Fruit fly (Drosophila melanogaster) whole organism, embryonic: ENCODE data around the gene CG7016.

Experiments
- Aef1 ChIP-seq: fragments of 200-800 bp; sonication (Bioruptor generic); IDR thresholded peaks from 3 replicates; pipeline ENCODE4 v1.3.6; 2022; ENCODE audit warnings: missing biosample characterization, missing genetic modification characterization
- Atf6 ChIP-seq: fragments of 200-800 bp; sonication (Bioruptor generic); IDR thresholded peaks from 2 replicates; pipeline ENCODE4 v1.3.6; 2022; ENCODE audit warnings: missing biosample characterization, missing genetic modification characterization
- C15 ChIP-seq: fragments of 200-800 bp; sonication (Bioruptor generic); IDR thresholded peaks from 3 replicates; pipeline ENCODE4 v1.3.6; 2022; ENCODE audit warnings: missing biosample characterization, missing genetic modification characterization
- CG10147 ChIP-seq: fragments of 200-800 bp; sonication (Bioruptor generic); optimal IDR thresholded peaks from 2 replicates; lab custom pipeline; 2019; ENCODE audit warnings: missing biosample characterization, mild to moderate bottlenecking, missing genetic modification characterization, moderate library complexity
- CG10654 ChIP-seq: fragments of 200-800 bp; sonication (Bioruptor generic); optimal IDR thresholded peaks from 2 replicates; lab custom pipeline; 2016; ENCODE audit warnings: missing biosample characterization, missing genetic modification characterization
- CG11093 ChIP-seq: fragments of 200-800 bp; sonication (Bioruptor generic); IDR thresholded peaks from 3 replicates; pipeline ENCODE4 v1.3.6; 2022; ENCODE audit warnings: missing biosample characterization, missing genetic modification characterization
- CG11723 ChIP-seq: fragments of 200-800 bp; sonication (Bioruptor generic); optimal IDR thresholded peaks from 2 replicates; lab custom pipeline; 2017; ENCODE audit warnings: missing biosample characterization, mild to moderate bottlenecking, missing genetic modification characterization
- CG12744 ChIP-seq: fragments of 200-800 bp; sonication (Bioruptor generic); optimal IDR thresholded peaks from 2 replicates; lab custom pipeline; 2016; ENCODE audit warnings: missing biosample characterization, missing genetic modification characterization
- CG13296 ChIP-seq: fragments of 200-800 bp; sonication (Bioruptor generic); optimal IDR thresholded peaks from 3 replicates; lab custom pipeline; 2018; ENCODE audit warnings: missing biosample characterization, mild to moderate bottlenecking, missing genetic modification characterization
- CG14860 ChIP-seq: fragments of 200-800 bp; sonication (Bioruptor generic); IDR thresholded peaks from 3 replicates; pipeline ENCODE4 v1.3.6; 2022; ENCODE audit warnings: missing biosample characterization, missing genetic modification characterization; ENCODE audit not compliant: partially characterized antibody
- CG14965 ChIP-seq: fragments of 200-800 bp; sonication (Bioruptor generic); optimal IDR thresholded peaks from 2 replicates; lab custom pipeline; 2016; ENCODE audit warnings: missing biosample characterization, missing genetic modification characterization, borderline replicate concordance
- CG18011 ChIP-seq: fragments of 200-800 bp; sonication (Bioruptor generic); optimal IDR thresholded peaks from 2 replicates; lab custom pipeline; 2017; ENCODE audit warnings: missing biosample characterization, missing genetic modification characterization, mild to moderate bottlenecking, moderate library complexity, missing genotype
- CG30431 ChIP-seq: fragments of 200-800 bp; sonication (Bioruptor generic); optimal IDR thresholded peaks from 2 replicates; lab custom pipeline; 2017; ENCODE audit warnings: missing biosample characterization, missing genetic modification characterization
- CG4730 ChIP-seq: fragments of 200-800 bp; sonication (Bioruptor generic); IDR thresholded peaks from 2 replicates; pipeline ENCODE4 v1.3.6; 2022; ENCODE audit warnings: missing biosample characterization, missing genetic modification characterization
- CG6689 ChIP-seq: fragments of 200-800 bp; sonication (Bioruptor generic); IDR thresholded peaks from 2 replicates; pipeline ENCODE4 v1.3.6; 2022; ENCODE audit warnings: missing biosample characterization, missing genetic modification characterization
- CG6765 ChIP-seq: fragments of 200-800 bp; sonication (Bioruptor generic); optimal IDR thresholded peaks from 3 replicates; lab custom pipeline; 2017; ENCODE audit warnings: missing biosample characterization, mild to moderate bottlenecking, missing genetic modification characterization
- CG7271 ChIP-seq: fragments of 200-800 bp; sonication (Bioruptor generic); optimal IDR thresholded peaks from 2 replicates; lab custom pipeline; 2018; ENCODE audit warnings: missing biosample characterization, mild to moderate bottlenecking, missing genetic modification characterization, moderate library complexity
- CG7372 ChIP-seq: fragments of 200-800 bp; sonication (Bioruptor generic); IDR thresholded peaks from 2 replicates; pipeline ENCODE4 v1.3.6; 2022; ENCODE audit warnings: missing biosample characterization, missing genetic modification characterization
- Lhr ChIP-seq: fragments of 200-800 bp; sonication (Bioruptor generic); optimal IDR thresholded peaks from 3 replicates; lab custom pipeline; 2017; ENCODE audit warnings: mild to moderate bottlenecking, missing biosample characterization, missing genetic modification reagents, missing genetic modification characterization
- MTF-1 ChIP-seq: fragments of 200-800 bp; sonication (Bioruptor generic); optimal IDR thresholded peaks from 2 replicates; lab custom pipeline; 2018; ENCODE audit warnings: missing biosample characterization, mild to moderate bottlenecking, missing genetic modification characterization, borderline replicate concordance
- Med ChIP-seq: fragments of 200-800 bp; sonication (Bioruptor generic); peaks from one replicate; lab custom pipeline; 2016; ENCODE audit warnings: missing biosample characterization, missing genetic modification characterization, mild to moderate bottlenecking, inconsistent platforms, moderate library complexity
- Nf-YB ChIP-seq: fragments of 200-800 bp; sonication (Bioruptor generic); optimal IDR thresholded peaks from 3 replicates; lab custom pipeline; 2019; ENCODE audit warnings: missing biosample characterization, mild to moderate bottlenecking, missing genetic modification characterization, moderate library complexity
- Poxn ChIP-seq: fragments of 200-800 bp; sonication (Bioruptor generic); IDR thresholded peaks from 2 replicates; pipeline ENCODE4 v1.3.6; 2022; ENCODE audit warnings: missing biosample characterization, missing genetic modification characterization
- Usf ChIP-seq: fragments of 200-800 bp; sonication (Bioruptor generic); optimal IDR thresholded peaks from 2 replicates; lab custom pipeline; 2017; ENCODE audit warnings: missing genotype, missing biosample characterization, missing genetic modification characterization
- Vsx1 ChIP-seq: fragments of 200-800 bp; sonication (Bioruptor generic); optimal IDR thresholded peaks from 2 replicates; lab custom pipeline; 2017; ENCODE audit warnings: missing biosample characterization, mild to moderate bottlenecking, missing genetic modification characterization, missing genetic modification reagents
- YL-1 ChIP-seq: fragments of 200-800 bp; sonication (Bioruptor generic); optimal IDR thresholded peaks from 3 replicates; lab custom pipeline; 2017; ENCODE audit warnings: missing biosample characterization, mild to moderate bottlenecking, missing genetic modification characterization
- al ChIP-seq: fragments of 200-800 bp; sonication (Bioruptor generic); IDR thresholded peaks from 2 replicates; pipeline ENCODE4 v1.3.6; 2022; ENCODE audit warnings: missing biosample characterization, missing genetic modification characterization
- ato ChIP-seq: fragments of 200-800 bp; sonication (Bioruptor generic); IDR thresholded peaks from 2 replicates; pipeline ENCODE4 v1.3.6; 2022; ENCODE audit warnings: missing biosample characterization, missing genetic modification characterization; ENCODE audit not compliant: partially characterized antibody
- bab2 ChIP-seq: fragments of 200-800 bp; sonication (Bioruptor generic); optimal IDR thresholded peaks from 2 replicates; lab custom pipeline; 2016; ENCODE audit warnings: missing biosample characterization, missing genetic modification characterization
- bcd ChIP-seq: fragments of 200-800 bp; sonication (Bioruptor generic); optimal IDR thresholded peaks from 2 replicates; lab custom pipeline; 2017; ENCODE audit warnings: missing biosample characterization, mild to moderate bottlenecking, missing genetic modification characterization
- chn ChIP-seq: fragments of 200-800 bp; sonication (Bioruptor generic); optimal IDR thresholded peaks from 2 replicates; lab custom pipeline; 2016; ENCODE audit warnings: missing biosample characterization, missing genetic modification characterization
- croc ChIP-seq: fragments of 200-800 bp; sonication (Bioruptor generic); conservative IDR thresholded peaks from 3 replicates; pipeline ENCODE4 v1.3.6; 2022; ENCODE audit warnings: missing biosample characterization, missing genetic modification characterization
- dati ChIP-seq: fragments of 200-800 bp; sonication (Bioruptor generic); IDR thresholded peaks from 2 replicates; pipeline ENCODE4 v1.3.6; 2022; ENCODE audit warnings: missing biosample characterization, missing genetic modification characterization
- esg ChIP-seq: fragments of 200-800 bp; sonication (Bioruptor generic); conservative IDR thresholded peaks from 2 replicates; pipeline ENCODE4 v1.3.6; 2022; ENCODE audit warnings: missing biosample characterization, missing genetic modification characterization
- lab ChIP-seq: fragments of 200-800 bp; sonication (Bioruptor generic); optimal IDR thresholded peaks from 3 replicates; lab custom pipeline; 2017; ENCODE audit warnings: missing biosample characterization, missing genetic modification characterization, mild to moderate bottlenecking, moderate library complexity, missing genetic modification reagents
- mam ChIP-seq: fragments of 200-800 bp; sonication (Bioruptor generic); optimal IDR thresholded peaks from 3 replicates; lab custom pipeline; 2016; ENCODE audit warnings: missing biosample characterization, missing genetic modification characterization
- nerfin-2 ChIP-seq: fragments of 200-800 bp; sonication (Bioruptor generic); IDR thresholded peaks from 2 replicates; pipeline ENCODE4 v1.3.6; 2022; ENCODE audit warnings: missing biosample characterization, missing genetic modification characterization; ENCODE audit not compliant: partially characterized antibody
- peb ChIP-seq: fragments of 200-800 bp; sonication (Bioruptor generic); IDR thresholded peaks from 2 replicates; pipeline ENCODE4 v1.3.6; 2022; ENCODE audit warnings: missing biosample characterization, missing genetic modification characterization
- pros ChIP-seq: fragments of 200-800 bp; sonication (Bioruptor generic); optimal IDR thresholded peaks from 3 replicates; lab custom pipeline; 2019; ENCODE audit warnings: missing biosample characterization, mild to moderate bottlenecking, missing genetic modification characterization, moderate library complexity
- scrt ChIP-seq: fragments of 200-800 bp; sonication (Bioruptor generic); optimal IDR thresholded peaks from 2 replicates; lab custom pipeline; 2018; ENCODE audit warnings: missing biosample characterization, mild to moderate bottlenecking, missing genetic modification characterization, moderate library complexity
- so ChIP-seq: fragments of 200-800 bp; sonication (Bioruptor generic); IDR thresholded peaks from 3 replicates; pipeline ENCODE4 v1.3.6; 2022; ENCODE audit warnings: missing biosample characterization, missing genetic modification characterization
- sqz ChIP-seq: fragments of 200-800 bp; sonication (Bioruptor generic); optimal IDR thresholded peaks from 3 replicates; lab custom pipeline; 2018; ENCODE audit warnings: missing biosample characterization, mild to moderate bottlenecking, missing genetic modification characterization
- stc ChIP-seq: fragments of 200-800 bp; sonication (Bioruptor generic); IDR thresholded peaks from 2 replicates; pipeline ENCODE4 v1.3.6; 2022; ENCODE audit warnings: missing biosample characterization, missing genetic modification characterization
- stwl ChIP-seq: fragments of 200-800 bp; sonication (Bioruptor generic); optimal IDR thresholded peaks from 3 replicates; lab custom pipeline; 2018; ENCODE audit warnings: missing biosample characterization, mild to moderate bottlenecking, missing genetic modification characterization, moderate library complexity
- toy ChIP-seq: fragments of 200-800 bp; sonication (Bioruptor generic); IDR thresholded peaks from 2 replicates; pipeline ENCODE4 v1.3.6; 2022; ENCODE audit warnings: missing biosample characterization, missing genetic modification characterization
- tx ChIP-seq: fragments of 200-800 bp; sonication (Bioruptor generic); optimal IDR thresholded peaks from 2 replicates; lab custom pipeline; 2016; ENCODE audit warnings: missing biosample characterization, missing genetic modification characterization
- usp ChIP-seq: fragments of >200 bp; optimal IDR thresholded peaks from 2 replicates; lab custom pipeline; 2017; ENCODE audit warnings: missing biosample characterization, missing genetic modification characterization
- wdn ChIP-seq: fragments of 200-800 bp; sonication (Bioruptor generic); IDR thresholded peaks from 2 replicates; pipeline ENCODE4 v1.3.6; 2022; ENCODE audit warnings: missing biosample characterization, missing genetic modification characterization
- zf30C ChIP-seq: fragments of 200-800 bp; sonication (Bioruptor generic); optimal IDR thresholded peaks from 3 replicates; lab custom pipeline; 2018; ENCODE audit warnings: missing biosample characterization, mild to moderate bottlenecking, missing genetic modification characterization

Gene CG7016

DNA sequence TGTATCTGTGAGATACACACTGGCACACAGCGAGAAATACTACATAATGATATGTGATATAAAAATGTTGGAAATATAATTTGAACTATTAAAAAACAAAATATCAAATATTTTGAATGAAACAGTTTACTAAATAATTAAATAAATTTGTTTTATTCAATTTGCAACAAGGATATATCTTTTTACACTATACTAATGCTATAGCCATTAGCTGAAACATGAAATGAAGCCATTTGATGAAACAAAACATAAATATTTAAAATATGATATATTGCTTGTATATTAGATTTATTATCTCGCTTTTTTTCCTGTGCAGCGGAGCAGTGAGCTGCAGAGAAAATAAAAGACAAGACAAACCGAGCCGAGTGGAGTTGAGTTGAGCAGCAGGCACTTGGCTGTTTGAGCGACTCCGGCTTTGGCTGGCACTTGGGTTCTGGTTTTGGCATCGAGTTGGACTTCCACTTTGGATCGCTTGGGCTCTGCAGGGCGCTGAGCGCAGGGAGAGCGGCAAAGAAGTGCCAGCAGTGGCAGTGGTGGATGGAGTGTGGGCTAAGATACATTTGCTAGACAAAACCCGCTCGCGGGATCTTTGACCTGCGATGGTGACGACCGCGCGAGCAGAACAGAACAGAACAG, 30.7 kb downstream of the CG7016 start (continued):
- TF ChIP-seq Lhr (GFP tag; lab: Kevin White, UChicago) (peak; percentile 32), Atf6 (GFP tag; lab: Robert Waterston, UW) (peak; percentile 62; the same call in 1 of the 2 replicates), croc (peak; percentile 74), CG6765 (GFP tag; lab: Kevin White, UChicago) (peak; percentile 40), CG7372 (GFP tag; lab: Robert Waterston, UW) (no peak), MTF-1 (GFP tag; lab: Kevin White, UChicago) (peak; percentile 40), scrt (GFP tag; lab: Kevin White, UChicago) (peak; percentile 64), sqz (peak; percentile 80), Nf-YB (peak; percentile 71), CG14860 (GFP tag; lab: Robert Waterston, UW) (no peak), CG12744 (no peak), C15 (no peak), CG6689 (peak; percentile 86), mam (GFP tag; lab: Kevin White, UChicago) (no peak), CG11723 (GFP tag; lab: Kevin White, UChicago) (peak; percentile 34), lab (peak; percentile 75), dati (GFP tag; lab: Robert Waterston, UW) (no peak), chn (GFP tag; lab: Kevin White, UChicago) (no peak), stc (GFP tag; lab: Robert Waterston, UW) (no peak; the same call in 1 of the 2 replicates), CG4730 (GFP tag; lab: Robert Waterston, UW) (peak; percentile 64), CG11093 (GFP tag; lab: Robert Waterston, UW) (0 out of 3 replicates have a peak, but pooled peaks have one; percentile 38), so (GFP tag; lab: Robert Waterston, UW) (peak; percentile 60; the same call in 2 of the 3 replicates), Poxn (no peak), pros (GFP tag; lab: Kevin White, UChicago) (peak; percentile 47), Usf (GFP tag; lab: Kevin White, UChicago) (peak; percentile 29), Aef1 (GFP tag; lab: Robert Waterston, UW) (peak; percentile 35; the same call in 1 of the 3 replicates), wdn (GFP tag; lab: Robert Waterston, UW) (no peak), toy (GFP tag; lab: Robert Waterston, UW) (no peak), tx (no peak), peb (peak; percentile 35; the same call in 1 of the 2 replicates), YL-1 (GFP tag; lab: Kevin White, UChicago) (no peak), CG18011 (GFP tag; lab: Kevin White, UChicago) (no peak), CG10147 (GFP tag; lab: Kevin White, UChicago) (peak; percentile 85), nerfin-2 (no peak), Vsx1 (GFP tag; lab: Kevin White, UChicago) (peak; percentile 56), CG30431 (peak; percentile 18), esg (GFP tag; lab: Robert Waterston, UW) (peak; percentile 64), bcd (GFP tag; lab: Kevin White, UChicago) (peak; percentile 80), al (GFP tag; lab: Robert Waterston, UW) (peak; percentile 51; the same call in 1 of the 2 replicates), stwl (tag; lab: Kevin White, UChicago) (no peak), CG14965 (GFP tag; lab: Kevin White, UChicago) (no peak), CG10654 (GFP tag; lab: Kevin White, UChicago) (peak; percentile 62), ato (0 out of 2 replicates have a peak, but pooled peaks have one; percentile 13), Med (GFP tag; lab: Kevin White, UChicago) (peak; percentile 58), zf30C (peak; percentile 85), CG13296 (GFP tag; lab: Kevin White, UChicago) (peak; percentile 79), usp (GFP tag; lab: Kevin White, UChicago) (no peak), CG7271 (peak; percentile 45), bab2 (GFP tag; lab: Kevin White, UChicago) (no peak)
